Worm (Caenorhabditis elegans) whole organism, young adult: ENCODE measurements around the gene ZK1320.9.

ENCODE experiments used
- F10E7.11 ChIP-seq: sonication (generic microtip); optimal IDR thresholded peaks from 2 replicates; lab custom pipeline; 2017; ENCODE audit warnings: mild to moderate bottlenecking, missing genetic modification characterization, moderate library complexity, missing compliant biosample characterization
- F52B5.7 ChIP-seq: sonication (generic microtip); optimal IDR thresholded peaks from 2 replicates; lab custom pipeline; 2016; ENCODE audit warnings: mild to moderate bottlenecking, missing genetic modification characterization, missing compliant biosample characterization
- Y67H2A.10 ChIP-seq: fragments of 200-800 bp; sonication (Bioruptor generic); conservative IDR thresholded peaks from 2 replicates; pipeline ENCODE4 v1.3.6; 2022; ENCODE audit warnings: missing genetic modification reagents, missing genetic modification characterization, missing compliant biosample characterization
- akir-1 ChIP-seq: fragments of 200-800 bp; sonication (Bioruptor generic); optimal IDR thresholded peaks from 2 replicates; lab custom pipeline; 2018; ENCODE audit warnings: mild to moderate bottlenecking, missing genetic modification characterization, moderate library complexity, missing compliant biosample characterization
- atf-7 ChIP-seq: sonication (generic microtip); optimal IDR thresholded peaks from 2 replicates; lab custom pipeline; 2017; ENCODE audit warnings: mild to moderate bottlenecking, missing genetic modification characterization, missing compliant biosample characterization
- attf-5 ChIP-seq: fragments of 200-800 bp; sonication (Bioruptor generic); optimal IDR thresholded peaks from 2 replicates; lab custom pipeline; 2018; ENCODE audit warnings: mild to moderate bottlenecking, missing genetic modification characterization, missing compliant biosample characterization
- ceh-100 ChIP-seq: fragments of 200-800 bp; sonication (Bioruptor generic); IDR thresholded peaks from 2 replicates; pipeline ENCODE4 v1.3.6; 2022; ENCODE audit warnings: missing genetic modification reagents, missing genetic modification characterization, missing compliant biosample characterization
- ceh-40 ChIP-seq: fragments of 200-800 bp; sonication (Bioruptor generic); IDR thresholded peaks from 2 replicates; pipeline ENCODE4 v1.3.6; 2022; ENCODE audit warnings: missing genetic modification characterization, missing compliant biosample characterization
- efl-1 ChIP-seq: fragments of 150-350 bp; optimal IDR thresholded peaks from 2 replicates; lab custom pipeline; 2014; ENCODE audit warnings: missing biosample characterization, missing genetic modification reagents, missing genetic modification characterization
- egl-18 ChIP-seq: fragments of 200-800 bp; sonication (Bioruptor generic); IDR thresholded peaks from 2 replicates; pipeline ENCODE4 v1.3.6; 2022; ENCODE audit warnings: missing genetic modification reagents, missing genetic modification characterization, missing compliant biosample characterization
- hrde-1 ChIP-seq: sonication (generic microtip); optimal IDR thresholded peaks from 2 replicates; lab custom pipeline; 2016; ENCODE audit warnings: missing genetic modification characterization, mild to moderate bottlenecking, missing compliant biosample characterization, moderate library complexity, missing genotype, missing genetic modification reagents, borderline replicate concordance
- lag-1 ChIP-seq: fragments of 200-800 bp; sonication (Bioruptor generic); IDR thresholded peaks from 2 replicates; pipeline ENCODE4 v1.3.6; 2022; ENCODE audit warnings: missing genetic modification reagents, missing genetic modification characterization, missing compliant biosample characterization
- let-607 ChIP-seq, 2 experiments: fragments of 200-800 bp in 1 of 2; sonication (Bioruptor generic) in 1 of 2; sonication (generic microtip) in 1 of 2; optimal IDR thresholded peaks; 2 replicates each; lab custom pipeline; 2016 to 2018; ENCODE audit warnings: mild to moderate bottlenecking in 2 of 2, missing compliant biosample characterization in 2 of 2, missing genetic modification characterization in 2 of 2, moderate library complexity in 2 of 2, missing genotype in 1 of 2
- lin-40 ChIP-seq: sonication (generic microtip); optimal IDR thresholded peaks from 2 replicates; lab custom pipeline; 2016; ENCODE audit warnings: missing genetic modification characterization, mild to moderate bottlenecking, missing compliant biosample characterization, missing genotype, missing genetic modification reagents
- lir-1 ChIP-seq: fragments of 200-800 bp; sonication (Bioruptor generic); conservative IDR thresholded peaks from 2 replicates; pipeline ENCODE4 v1.3.6; 2022; ENCODE audit warnings: missing genetic modification reagents, missing genetic modification characterization, missing compliant biosample characterization
- lsl-1 ChIP-seq: fragments of 200-800 bp; sonication (Bioruptor generic); optimal IDR thresholded peaks from 2 replicates; lab custom pipeline; 2018; ENCODE audit warnings: mild to moderate bottlenecking, missing genetic modification characterization, moderate library complexity, missing compliant biosample characterization
- lsy-27 ChIP-seq: sonication (generic microtip); optimal IDR thresholded peaks from 2 replicates; lab custom pipeline; 2017; ENCODE audit warnings: missing genetic modification characterization, mild to moderate bottlenecking, missing compliant biosample characterization, antibody characterized with exemption, missing genotype, borderline replicate concordance; ENCODE audit not compliant: insufficient read depth
- madf-8 ChIP-seq: fragments of 200-800 bp; sonication (Bioruptor generic); conservative IDR thresholded peaks from 2 replicates; pipeline ENCODE4 v1.3.6; 2022; ENCODE audit warnings: missing genetic modification reagents, missing genetic modification characterization, missing compliant biosample characterization
- mcd-1 ChIP-seq: fragments of 200-800 bp; sonication (Bioruptor generic); IDR thresholded peaks from 2 replicates; pipeline ENCODE4 v1.3.6; 2022; ENCODE audit warnings: missing genetic modification reagents, missing genetic modification characterization, missing compliant biosample characterization
- mel-28 ChIP-seq: sonication (generic microtip); optimal IDR thresholded peaks from 2 replicates; lab custom pipeline; 2016; ENCODE audit warnings: borderline replicate concordance, mild to moderate bottlenecking, missing genetic modification characterization, missing compliant biosample characterization
- nhr-179 ChIP-seq: sonication (generic microtip); optimal IDR thresholded peaks from 2 replicates; lab custom pipeline; 2016; ENCODE audit warnings: mild to moderate bottlenecking, missing genetic modification characterization, missing compliant biosample characterization
- nhr-90 ChIP-seq: sonication (generic microtip); optimal IDR thresholded peaks from 2 replicates; lab custom pipeline; 2016; ENCODE audit warnings: missing genotype, mild to moderate bottlenecking, missing genetic modification characterization, missing compliant biosample characterization
- pbrm-1 ChIP-seq: fragments of 200-800 bp; sonication (Bioruptor generic); IDR thresholded peaks from 2 replicates; pipeline ENCODE4 v1.3.6; 2022; ENCODE audit warnings: missing genetic modification reagents, missing genetic modification characterization, missing compliant biosample characterization
- pha-4 ChIP-seq: fragments of 150-350 bp; sonication (generic microtip); optimal IDR thresholded peaks from 2 replicates; lab custom pipeline; 2014; ENCODE audit warnings: missing biosample characterization, missing genetic modification reagents, missing genetic modification characterization
- rcor-1 ChIP-seq: fragments of 200-800 bp; sonication (Bioruptor generic); IDR thresholded peaks from 2 replicates; pipeline ENCODE4 v1.3.6; 2022; ENCODE audit warnings: missing genetic modification reagents, missing genetic modification characterization, missing compliant biosample characterization
- snpc-1.3 ChIP-seq: sonication (generic microtip); optimal IDR thresholded peaks from 2 replicates; lab custom pipeline; 2017; ENCODE audit warnings: missing genetic modification characterization, mild to moderate bottlenecking, missing compliant biosample characterization, antibody characterized with exemption, moderate library complexity, missing genotype, missing genetic modification reagents; ENCODE audit not compliant: insufficient read depth
- somi-1 ChIP-seq: fragments of 200-800 bp; sonication (Bioruptor generic); optimal IDR thresholded peaks from 2 replicates; lab custom pipeline; 2018; ENCODE audit warnings: mild to moderate bottlenecking, missing genetic modification characterization, missing compliant biosample characterization
- tbx-9 ChIP-seq: sonication (generic microtip); optimal IDR thresholded peaks from 2 replicates; lab custom pipeline; 2016; ENCODE audit warnings: borderline replicate concordance, missing genetic modification characterization, inconsistent platforms, missing compliant biosample characterization
- zfh-2 ChIP-seq: fragments of 200-800 bp; sonication (Bioruptor generic); conservative IDR thresholded peaks from 2 replicates; pipeline ENCODE4 v1.3.6; 2022; ENCODE audit warnings: missing genetic modification reagents, missing genetic modification characterization, missing compliant biosample characterization
- zim-3 ChIP-seq: sonication (generic microtip); optimal IDR thresholded peaks from 2 replicates; lab custom pipeline; 2017; ENCODE audit warnings: mild to moderate bottlenecking, missing genetic modification characterization, moderate library complexity, missing compliant biosample characterization
- ztf-22 ChIP-seq: fragments of 200-800 bp; sonication (Bioruptor generic); optimal IDR thresholded peaks from 2 replicates; lab custom pipeline; 2018; ENCODE audit warnings: mild to moderate bottlenecking, missing genetic modification characterization, moderate library complexity, missing compliant biosample characterization
- ztf-3 ChIP-seq: fragments of 200-800 bp; sonication (Bioruptor generic); optimal IDR thresholded peaks from 2 replicates; lab custom pipeline; 2018; ENCODE audit warnings: mild to moderate bottlenecking, missing genetic modification characterization, missing compliant biosample characterization

ZK1320.9 gene

DNA sequence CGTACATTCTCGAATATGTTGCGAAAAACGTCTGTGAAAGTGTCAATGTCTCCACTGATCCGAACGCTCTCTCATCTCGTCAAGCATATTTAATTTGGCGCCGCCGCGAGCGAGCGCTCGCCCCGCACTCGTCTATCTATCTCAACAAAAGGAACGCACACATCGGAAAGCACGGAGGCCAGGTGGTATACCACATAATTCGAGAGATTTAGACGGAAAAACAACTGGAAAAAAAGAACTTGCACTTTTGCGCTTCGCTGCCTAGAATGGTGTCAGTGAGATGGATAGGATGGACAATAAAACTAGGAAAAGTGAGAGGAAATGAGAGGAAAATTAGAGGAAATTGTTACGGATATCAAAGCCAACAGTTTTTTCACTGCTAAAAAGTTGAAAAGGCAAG lies 42.7 kb upstream of the ZK1320.9 start:
- TF ChIP-seq mel-28: no peak
- TF ChIP-seq rcor-1: no peak
- no peak for TF ChIP-seq attf-5 (GFP tag; lab: Kevin White, UChicago)
- TF ChIP-seq madf-8 (GFP tag; lab: Robert Waterston, UW): no peak
- no peak for TF ChIP-seq zim-3 (tag; lab: Kevin White, UChicago)
- no peak for TF ChIP-seq efl-1 (GFP tag; lab: Kevin White, UChicago)
- no peak for TF ChIP-seq F52B5.7 (tag; lab: Kevin White, UChicago)
- no peak for TF ChIP-seq ztf-22 (GFP tag; lab: Kevin White, UChicago)
- no peak for TF ChIP-seq zfh-2

DNA sequence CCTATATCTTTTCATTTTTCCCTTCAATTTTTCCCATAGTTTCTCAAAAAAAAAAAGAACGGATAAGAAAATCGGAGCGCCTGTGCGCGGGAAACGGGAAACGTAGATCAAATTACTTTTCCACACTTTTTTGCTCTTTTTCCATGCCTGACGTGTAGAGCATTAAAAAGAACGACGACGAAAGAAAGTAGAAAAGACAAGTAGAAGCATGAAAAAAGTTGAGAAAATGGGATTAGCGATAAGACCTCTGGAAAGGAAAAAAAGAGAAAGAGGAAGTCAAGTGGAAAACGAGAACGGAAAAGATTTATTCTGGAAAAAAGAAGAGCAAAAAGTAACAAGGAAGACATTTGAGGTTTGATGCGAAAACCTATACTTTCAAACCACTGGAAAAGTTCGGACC lies 42.0 kb upstream of the ZK1320.9 start:
- no peak for TF ChIP-seq nhr-90 (tag; lab: Kevin White, UChicago)
- TF ChIP-seq lin-40 (tag; lab: Kevin White, UChicago): no peak
- peak; percentile 34 for TF ChIP-seq efl-1 (GFP tag; lab: Kevin White, UChicago)
- TF ChIP-seq F10E7.11: no peak
- no peak for TF ChIP-seq lir-1 (GFP tag; lab: Robert Waterston, UW)
- no peak for TF ChIP-seq snpc-1.3 (tag; lab: Kevin White, UChicago)

DNA sequence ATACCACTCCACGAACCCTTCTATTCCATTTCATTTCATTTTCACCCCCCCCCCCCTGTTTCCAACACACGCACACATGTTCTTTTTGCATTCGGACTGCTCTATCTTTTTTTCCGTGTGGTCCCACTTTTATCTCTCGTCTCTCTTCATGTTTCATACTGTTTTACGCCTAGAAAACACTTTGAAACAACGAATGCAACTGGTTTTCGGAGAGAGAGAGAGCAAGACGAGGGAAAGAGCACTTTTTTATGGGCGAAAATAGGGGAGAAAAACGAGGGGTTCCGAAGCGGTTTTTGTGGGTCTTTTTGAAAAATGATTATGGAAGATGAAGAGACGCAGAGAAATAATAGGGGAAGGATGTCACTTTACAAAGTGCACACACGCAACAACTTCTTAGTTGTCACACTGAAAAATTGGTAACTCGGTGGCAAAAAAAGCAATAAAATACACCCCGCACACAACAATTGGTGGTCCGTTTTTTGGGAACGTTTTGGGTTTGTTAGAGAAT lies 40.7 kb upstream of the ZK1320.9 start:
- TF ChIP-seq lag-1 (GFP tag; lab: Robert Waterston, UW): no peak
- TF ChIP-seq Y67H2A.10 (GFP tag; lab: Robert Waterston, UW): no peak
- no peak for TF ChIP-seq nhr-179 (tag; lab: Kevin White, UChicago)
- TF ChIP-seq egl-18: no peak
- no peak for TF ChIP-seq atf-7 (tag; lab: Kevin White, UChicago)
- no peak for TF ChIP-seq F10E7.11
- no peak for TF ChIP-seq tbx-9 (tag; lab: Kevin White, UChicago)
- no peak for TF ChIP-seq ceh-40 (GFP tag; lab: Robert Waterston, UW)
- no peak for TF ChIP-seq lsy-27 (tag; lab: Kevin White, UChicago)
- no peak for TF ChIP-seq somi-1 (GFP tag; lab: Kevin White, UChicago)
- TF ChIP-seq ztf-3: no peak

DNA sequence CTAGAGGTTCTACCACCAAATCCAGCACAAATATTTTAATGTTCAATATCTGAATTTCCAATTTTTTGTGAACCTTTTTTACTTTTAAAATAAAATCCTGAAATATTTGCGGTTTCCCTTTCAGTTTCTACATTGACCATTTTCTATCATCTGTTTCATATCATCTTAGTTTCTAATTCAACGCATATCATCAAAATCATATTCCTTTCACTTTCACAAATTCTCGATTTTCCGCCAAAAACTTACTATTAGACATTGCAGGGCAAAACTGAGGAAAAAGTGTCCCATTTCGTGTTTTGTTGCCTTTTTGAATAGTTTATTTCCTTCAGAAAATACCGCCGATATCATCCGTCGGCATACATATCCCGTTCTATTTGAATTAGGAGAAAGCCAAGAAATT lies 38.5 kb upstream of the ZK1320.9 start:
- TF ChIP-seq mcd-1: no peak
- no peak for TF ChIP-seq akir-1
- no peak for TF ChIP-seq hrde-1 (tag; lab: Kevin White, UChicago)
- TF ChIP-seq ceh-100 (GFP tag; lab: Robert Waterston, UW): no peak
- TF ChIP-seq F52B5.7 (tag; lab: Kevin White, UChicago): no peak
- no peak for TF ChIP-seq pha-4 (tag; lab: Kevin White, UChicago)
- no peak for TF ChIP-seq let-607 (tag; optimal IDR thresholded peaks at IDR 0.05; lab: Kevin White, UChicago)
- TF ChIP-seq zim-3 (tag; lab: Kevin White, UChicago): no peak
- TF ChIP-seq lsl-1 (GFP tag; lab: Kevin White, UChicago): no peak
- TF ChIP-seq pbrm-1 (GFP tag; lab: Robert Waterston, UW): no peak
